Fruit fly (Drosophila melanogaster): ENCODE results near the gene Ice2.

Gene Ice2

dm6 chr3R:21109712-21110111, 20.3 kb upstream of the Ice2 start:
- no peak for TF ChIP-seq noc (tag; optimal IDR thresholded peaks at IDR 0.05)

- TF ChIP-seq noc (tag; optimal IDR thresholded peaks at IDR 0.05): peak; percentile 76
Observed at dm6 chr3R:21111046-21111480, 19.0 kb upstream of the Ice2 start, which contains the start of gene Rab11. Rab11 (plus strand) TSS chr3R:21111408.

dm6 chr3R:21111964-21112740, 17.9 kb upstream of the Ice2 start:
- peak; percentile 14 for TF ChIP-seq noc (tag; optimal IDR thresholded peaks at IDR 0.05)

- peak; percentile 82 for TF ChIP-seq noc (tag; optimal IDR thresholded peaks at IDR 0.05)
Observed at dm6 chr3R:21112742-21113465, 17.1 kb upstream of the Ice2 start.

dm6 chr3R:21116057-21116456, 14.0 kb upstream of the Ice2 start, which contains the start of gene ppan:
ppan (plus strand) TSS chr3R:21116254.
- TF ChIP-seq noc (tag; optimal IDR thresholded peaks at IDR 0.05): no peak

- TF ChIP-seq noc (tag; optimal IDR thresholded peaks at IDR 0.05): no peak
Observed at dm6 chr3R:21118784-21119183, 11.2 kb upstream of the Ice2 start, which contains the start of gene Bdbt. Bdbt (minus strand) TSS chr3R:21118856.

- TF ChIP-seq noc (tag; optimal IDR thresholded peaks at IDR 0.05): no peak
Observed at dm6 chr3R:21124225-21124624, 5.8 kb upstream of the Ice2 start.

dm6 chr3R:21126673-21127284, 3.2 kb upstream of the Ice2 start:
- no peak for TF ChIP-seq noc (tag; optimal IDR thresholded peaks at IDR 0.05)

- peak; percentile 63 for TF ChIP-seq noc (tag; optimal IDR thresholded peaks at IDR 0.05)
Observed at dm6 chr3R:21127352-21127985, 2.5 kb upstream of the Ice2 start, which contains the start of the genes slmb and CG5793. slmb (minus strand) TSS chr3R:21127485. CG5793 (plus strand) TSS chr3R:21127573.

- TF ChIP-seq noc (tag; optimal IDR thresholded peaks at IDR 0.05): no peak
Observed at dm6 chr3R:21129617-21130016, 399 bp upstream of the Ice2 start, which contains the start of gene Obp93a. Obp93a (minus strand) TSS chr3R:21129717.

dm6 chr3R:21133517-21133916, 3.5 kb downstream of the Ice2 start, which contains the start of gene Trm7-34:
Trm7-34 (minus strand) TSS chr3R:21133881.
- no peak for TF ChIP-seq noc (tag; optimal IDR thresholded peaks at IDR 0.05)

dm6 chr3R:21133951-21134350, 3.9 kb downstream of the Ice2 start, which contains the start of gene Usp8:
Usp8 (plus strand) TSS chr3R:21134262.
- TF ChIP-seq noc (tag; optimal IDR thresholded peaks at IDR 0.05): no peak

dm6 chr3R:21138220-21138754, 8.3 kb downstream of the Ice2 start, which contains the start of gene meigo:
meigo (plus strand) TSS chr3R:21138270.
- TF ChIP-seq noc (tag; optimal IDR thresholded peaks at IDR 0.05): no peak

dm6 chr3R:21140458-21140857, 10.4 kb downstream of the Ice2 start, which contains the start of gene SNF4Agamma:
SNF4Agamma (plus strand) TSS chr3R:21140739.
- no peak for TF ChIP-seq noc (tag; optimal IDR thresholded peaks at IDR 0.05)

dm6 chr3R:21141341-21141740, 11.3 kb downstream of the Ice2 start:
- peak; percentile 71 for TF ChIP-seq noc (tag; optimal IDR thresholded peaks at IDR 0.05)
